Worm (Caenorhabditis elegans) whole organism, mixed stage, embryonic: ENCODE measurements around the gene hex-5.

Experiments
- M03D4.4 ChIP-seq: sonication (generic microtip); optimal IDR thresholded peaks from 2 replicates; lab custom pipeline; 2017; ENCODE audit warnings: mild to moderate bottlenecking, missing genetic modification characterization, missing compliant biosample characterization
- bed-3 ChIP-seq: fragments of 200-800 bp; sonication (Bioruptor generic); optimal IDR thresholded peaks from 3 replicates; lab custom pipeline; 2018; ENCODE audit warnings: mild to moderate bottlenecking, missing genetic modification characterization, moderate library complexity, missing compliant biosample characterization
- blmp-1 ChIP-seq: fragments of 150-350 bp; optimal IDR thresholded peaks from 2 replicates; lab custom pipeline; 2014; ENCODE audit warnings: missing biosample characterization, missing genetic modification characterization
- ceh-39 ChIP-seq: fragments of 150-350 bp; optimal IDR thresholded peaks from 2 replicates; lab custom pipeline; 2014; ENCODE audit warnings: missing biosample characterization, missing genetic modification characterization
- ceh-43 ChIP-seq: fragments of 200-800 bp; sonication (Bioruptor generic); optimal IDR thresholded peaks from 2 replicates; lab custom pipeline; 2018; ENCODE audit warnings: mild to moderate bottlenecking, missing genetic modification characterization, moderate library complexity, missing compliant biosample characterization
- ceh-83 ChIP-seq: fragments of 200-800 bp; sonication (Bioruptor generic); optimal IDR thresholded peaks from 2 replicates; lab custom pipeline; 2018; ENCODE audit warnings: mild to moderate bottlenecking, missing genetic modification characterization, missing compliant biosample characterization
- ces-1 ChIP-seq: fragments of 150-350 bp; optimal IDR thresholded peaks from 2 replicates; lab custom pipeline; 2014; ENCODE audit warnings: missing biosample characterization, missing genetic modification reagents, missing genetic modification characterization
- drap-1 ChIP-seq: fragments of 200-800 bp; sonication (Bioruptor generic); optimal IDR thresholded peaks from 3 replicates; lab custom pipeline; 2018; ENCODE audit warnings: mild to moderate bottlenecking, missing genetic modification characterization, missing compliant biosample characterization
- elt-1 ChIP-seq: sonication (generic microtip); optimal IDR thresholded peaks from 2 replicates; lab custom pipeline; 2017; ENCODE audit warnings: missing genetic modification characterization, mild to moderate bottlenecking, missing compliant biosample characterization, antibody characterized with exemption, moderate library complexity, borderline replicate concordance; ENCODE audit not compliant: insufficient read depth
- elt-3 ChIP-seq: fragments of 150-350 bp; optimal IDR thresholded peaks from 2 replicates; lab custom pipeline; 2014; ENCODE audit warnings: missing biosample characterization, missing genetic modification characterization
- flh-1 ChIP-seq: fragments of 200-800 bp; sonication (Bioruptor generic); optimal IDR thresholded peaks from 2 replicates; lab custom pipeline; 2018; ENCODE audit warnings: mild to moderate bottlenecking, missing genetic modification characterization, moderate library complexity, missing compliant biosample characterization
- ham-2 ChIP-seq: fragments of 200-800 bp; sonication (Bioruptor generic); optimal IDR thresholded peaks from 2 replicates; lab custom pipeline; 2018; ENCODE audit warnings: mild to moderate bottlenecking, missing genetic modification characterization, missing compliant biosample characterization
- lin-13 ChIP-seq: fragments of 150-350 bp; optimal IDR thresholded peaks from 2 replicates; lab custom pipeline; 2014; ENCODE audit warnings: missing biosample characterization, missing genetic modification characterization
- lin-32 ChIP-seq: fragments of 200-800 bp; sonication (Bioruptor generic); optimal IDR thresholded peaks from 2 replicates; lab custom pipeline; 2018; ENCODE audit warnings: mild to moderate bottlenecking, missing genetic modification characterization, missing compliant biosample characterization
- lsy-2 ChIP-seq: fragments of 150-350 bp; optimal IDR thresholded peaks from 2 replicates; lab custom pipeline; 2014; ENCODE audit warnings: missing biosample characterization, missing genetic modification characterization
- mab-5 ChIP-seq: fragments of 150-350 bp; optimal IDR thresholded peaks from 2 replicates; lab custom pipeline; 2014; ENCODE audit warnings: missing biosample characterization, missing genetic modification characterization
- mls-2 ChIP-seq: sonication (generic microtip); optimal IDR thresholded peaks from 2 replicates; lab custom pipeline; 2016; ENCODE audit warnings: mild to moderate bottlenecking, missing genetic modification characterization, moderate library complexity, missing compliant biosample characterization
- nhr-12 ChIP-seq: fragments of 150-350 bp; optimal IDR thresholded peaks from 2 replicates; lab custom pipeline; 2014; ENCODE audit warnings: missing biosample characterization, missing genetic modification characterization
- nhr-2 ChIP-seq: fragments of 150-350 bp; optimal IDR thresholded peaks from 2 replicates; lab custom pipeline; 2014; ENCODE audit warnings: missing biosample characterization, missing genetic modification characterization
- nhr-237 ChIP-seq: fragments of 150-350 bp; optimal IDR thresholded peaks from 2 replicates; lab custom pipeline; 2014; ENCODE audit warnings: missing biosample characterization, missing genetic modification characterization
- nhr-28 ChIP-seq: fragments of 150-350 bp; optimal IDR thresholded peaks from 2 replicates; lab custom pipeline; 2014; ENCODE audit warnings: missing biosample characterization, missing genetic modification characterization
- nhr-76 ChIP-seq: sonication (generic microtip); optimal IDR thresholded peaks from 2 replicates; lab custom pipeline; 2017; ENCODE audit warnings: missing biosample characterization, missing genetic modification characterization
- pha-4 ChIP-seq: fragments of 150-350 bp; optimal IDR thresholded peaks from 2 replicates; lab custom pipeline; 2018; ENCODE audit warnings: missing biosample characterization, missing genetic modification reagents, missing genetic modification characterization
- sem-2 ChIP-seq: fragments of 200-800 bp; sonication (Bioruptor generic); optimal IDR thresholded peaks from 2 replicates; lab custom pipeline; 2018; ENCODE audit warnings: mild to moderate bottlenecking, missing genetic modification characterization, missing compliant biosample characterization
- snpc-4 ChIP-seq: fragments of 150-350 bp; optimal IDR thresholded peaks from 2 replicates; lab custom pipeline; 2014; ENCODE audit warnings: missing biosample characterization, missing genetic modification characterization
- sptf-1 ChIP-seq: sonication (generic microtip); optimal IDR thresholded peaks from 2 replicates; lab custom pipeline; 2017; ENCODE audit warnings: mild to moderate bottlenecking, missing genetic modification characterization, moderate library complexity, missing compliant biosample characterization
- tbx-8 ChIP-seq: fragments of 200-800 bp; sonication (Bioruptor generic); optimal IDR thresholded peaks from 2 replicates; lab custom pipeline; 2018; ENCODE audit warnings: mild to moderate bottlenecking, missing genetic modification characterization, moderate library complexity, missing compliant biosample characterization
- unc-120 ChIP-seq: sonication (generic microtip); optimal IDR thresholded peaks from 2 replicates; lab custom pipeline; 2017; ENCODE audit warnings: missing genetic modification characterization, missing compliant biosample characterization; ENCODE audit not compliant: poor library complexity, severe bottlenecking
- unc-39 ChIP-seq: fragments of 150-350 bp; optimal IDR thresholded peaks from 2 replicates; lab custom pipeline; 2014; ENCODE audit warnings: missing biosample characterization, missing genetic modification characterization
- unc-62 ChIP-seq: fragments of 150-350 bp; optimal IDR thresholded peaks from 2 replicates; lab custom pipeline; 2014; ENCODE audit warnings: missing biosample characterization, missing genetic modification reagents, missing genetic modification characterization
- zip-8 ChIP-seq: fragments of 150-350 bp; optimal IDR thresholded peaks from 2 replicates; lab custom pipeline; 2014; ENCODE audit warnings: missing biosample characterization, missing genetic modification characterization
- ztf-11 ChIP-seq: fragments of 150-350 bp; optimal IDR thresholded peaks from 2 replicates; lab custom pipeline; 2014; ENCODE audit warnings: missing biosample characterization, missing genetic modification characterization

The hex-5 gene

ce11 chrX:14920880-14921279, 15.8 kb upstream of the hex-5 start:
- TF ChIP-seq zip-8 (tag; lab: Kevin White, UChicago) (no peak), nhr-2 (tag; lab: Kevin White, UChicago) (no peak), ceh-39 (no peak), unc-62 (GFP tag; lab: Kevin White, UChicago) (no peak), lin-13 (tag; lab: Kevin White, UChicago) (no peak), M03D4.4 (tag; lab: Kevin White, UChicago) (no peak)
- TF ChIP-seq, all 35 proteins: peak for 0

ce11 chrX:14918538-14918937, 13.5 kb upstream of the hex-5 start, which contains the start of gene npr-40:
npr-40 (plus strand) TSS chrX:14918838.
- TF ChIP-seq ces-1 (GFP tag; lab: Kevin White, UChicago) (no peak), ztf-11 (tag; lab: Kevin White, UChicago) (no peak), zip-8 (tag; lab: Kevin White, UChicago) (no peak), nhr-76 (no peak), elt-3 (tag; lab: Kevin White, UChicago) (no peak), lin-32 (no peak), unc-39 (tag; lab: Kevin White, UChicago) (no peak), ceh-83 (GFP tag; lab: Kevin White, UChicago) (no peak), ceh-43 (GFP tag; lab: Kevin White, UChicago) (no peak), elt-1 (no peak), lsy-2 (tag; lab: Kevin White, UChicago) (no peak), snpc-4 (tag; lab: Kevin White, UChicago) (no peak), ham-2 (no peak), blmp-1 (tag; lab: Kevin White, UChicago) (no peak), nhr-237 (tag; lab: Kevin White, UChicago) (no peak)

- TF ChIP-seq blmp-1 (tag; lab: Kevin White, UChicago) = no peak
- no peak for TF ChIP-seq sptf-1 (tag; lab: Kevin White, UChicago)
- TF ChIP-seq ztf-11 (tag; lab: Kevin White, UChicago) = no peak
- TF ChIP-seq tbx-8 = no peak
- no peak for TF ChIP-seq snpc-4 (tag; lab: Kevin White, UChicago)
- TF ChIP-seq lin-32 = no peak
- TF ChIP-seq, all 35 proteins: peak for 0
These were observed 11.7 kb upstream of the hex-5 start for ce11 chrX:14916767-14917166.

ce11 chrX:14910689-14911088, 5.6 kb upstream of the hex-5 start:
- no peak for TF ChIP-seq nhr-237 (tag; lab: Kevin White, UChicago)
- TF ChIP-seq nhr-76 = no peak
- TF ChIP-seq pha-4 (tag; lab: Kevin White, UChicago) = no peak
- no peak for TF ChIP-seq ceh-39

ce11 chrX:14907257-14907801, 2.3 kb upstream of the hex-5 start:
- TF ChIP-seq nhr-28 (tag; lab: Kevin White, UChicago) (no peak), ces-1 (GFP tag; lab: Kevin White, UChicago) (no peak), unc-120 (tag; lab: Kevin White, UChicago) (no peak), zip-8 (tag; lab: Kevin White, UChicago) (no peak), nhr-12 (tag; lab: Kevin White, UChicago) (no peak), mls-2 (tag; lab: Kevin White, UChicago) (no peak), tbx-8 (no peak), sptf-1 (tag; lab: Kevin White, UChicago) (no peak), ceh-43 (GFP tag; lab: Kevin White, UChicago) (no peak), flh-1 (GFP tag; lab: Kevin White, UChicago) (no peak), pha-4 (tag; lab: Kevin White, UChicago) (no peak), unc-39 (tag; lab: Kevin White, UChicago) (no peak), lin-32 (no peak), nhr-2 (tag; lab: Kevin White, UChicago) (no peak), drap-1 (GFP tag; lab: Kevin White, UChicago) (no peak)

ce11 chrX:14903424-14903823, 1.6 kb downstream of the hex-5 start:
- TF ChIP-seq ham-2 = no peak
- TF ChIP-seq lin-32 = no peak
- TF ChIP-seq sem-2 (GFP tag; lab: Kevin White, UChicago) = no peak
- TF ChIP-seq mls-2 (tag; lab: Kevin White, UChicago) = no peak
- no peak for TF ChIP-seq elt-3 (tag; lab: Kevin White, UChicago)
- no peak for TF ChIP-seq snpc-4 (tag; lab: Kevin White, UChicago)
- no peak for TF ChIP-seq flh-1 (GFP tag; lab: Kevin White, UChicago)
- TF ChIP-seq drap-1 (GFP tag; lab: Kevin White, UChicago) = no peak
- TF ChIP-seq ceh-83 (GFP tag; lab: Kevin White, UChicago) = no peak
- TF ChIP-seq nhr-2 (tag; lab: Kevin White, UChicago) = no peak
- no peak for TF ChIP-seq lin-13 (tag; lab: Kevin White, UChicago)
- no peak for TF ChIP-seq blmp-1 (tag; lab: Kevin White, UChicago)
- TF ChIP-seq mab-5 (tag; lab: Kevin White, UChicago) = no peak
- no peak for TF ChIP-seq tbx-8
- TF ChIP-seq bed-3 (GFP tag; lab: Kevin White, UChicago) = no peak
